Worm (Caenorhabditis elegans) whole organism, dauer: ENCODE measurements around the gene B0513.90.

Source experiments
- unc-62 ChIP-seq: sonication (generic microtip); optimal IDR thresholded peaks from 2 replicates; lab custom pipeline; 2017; ENCODE audit warnings: missing biosample characterization, missing genetic modification reagents, missing genetic modification characterization

The B0513.90 gene

ce11 chrIV:13882573-13882972, 15.7 kb downstream of the B0513.90 start, which contains the start of gene thoc-7:
thoc-7 (plus strand) TSS chrIV:13882734.
- TF ChIP-seq unc-62 (GFP tag; lab: Kevin White, UChicago), result no peak

DNA sequence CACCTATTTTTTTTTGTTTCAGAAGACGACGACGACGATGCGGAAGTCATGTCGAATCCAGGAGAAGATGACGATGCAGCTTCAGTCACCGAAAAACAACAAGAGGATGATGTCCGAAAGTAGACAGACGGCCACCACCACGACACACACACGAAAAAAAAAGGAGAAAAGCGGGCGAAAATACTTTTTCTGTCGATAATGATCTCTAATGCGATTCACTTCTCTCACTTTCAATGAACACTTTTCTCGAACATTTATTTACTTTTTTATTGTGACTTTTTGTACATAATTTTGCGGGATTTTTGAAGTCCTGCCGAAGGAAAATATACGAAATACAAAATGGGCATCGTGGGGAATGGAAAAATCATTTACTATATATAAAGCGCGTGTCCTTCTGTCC, 17.1 kb downstream of the B0513.90 start:
- TF ChIP-seq unc-62 (GFP tag; lab: Kevin White, UChicago), result no peak

DNA sequence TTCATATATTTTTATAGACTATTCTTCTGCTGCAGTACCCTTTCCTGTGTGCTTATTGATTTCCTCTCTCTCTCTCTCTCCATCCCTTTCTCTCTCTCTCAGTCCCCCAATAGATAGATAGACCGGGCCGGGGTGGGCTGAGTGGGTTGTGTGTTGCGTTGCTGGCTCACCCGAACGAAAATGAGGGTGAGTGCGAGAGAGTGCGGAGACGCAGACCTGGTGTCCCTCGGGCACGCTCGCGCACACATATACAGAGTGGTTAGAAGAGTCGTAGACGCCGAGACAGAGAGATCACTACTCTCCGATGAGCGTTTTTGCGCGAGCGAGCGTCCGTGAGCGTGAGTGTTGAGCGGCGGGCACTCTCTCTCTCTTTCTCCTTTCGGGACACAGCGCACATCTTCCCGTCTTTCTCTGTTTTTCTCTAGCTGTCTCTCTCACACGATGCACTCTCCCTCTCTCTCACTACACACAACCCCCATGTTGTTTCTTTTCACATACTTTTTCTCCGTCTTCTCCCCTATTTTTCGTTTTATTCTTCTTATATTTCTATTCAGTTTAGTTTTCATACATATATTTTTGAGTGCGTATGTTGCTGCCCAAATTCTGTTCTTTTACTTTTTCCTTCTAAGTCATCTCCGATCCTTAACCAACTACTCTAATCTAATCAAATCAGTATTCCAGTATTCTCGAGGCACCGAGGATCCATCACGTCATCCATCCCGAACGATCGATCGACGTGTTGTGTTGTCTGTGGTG, 20.7 kb downstream of the B0513.90 start, which contains the start of gene lin-66:
Gene lin-66, plus strand, starts transcription at position 672 of the 756 bp plus-strand sequence.
- TF ChIP-seq unc-62 (GFP tag; lab: Kevin White, UChicago), result no peak

DNA sequence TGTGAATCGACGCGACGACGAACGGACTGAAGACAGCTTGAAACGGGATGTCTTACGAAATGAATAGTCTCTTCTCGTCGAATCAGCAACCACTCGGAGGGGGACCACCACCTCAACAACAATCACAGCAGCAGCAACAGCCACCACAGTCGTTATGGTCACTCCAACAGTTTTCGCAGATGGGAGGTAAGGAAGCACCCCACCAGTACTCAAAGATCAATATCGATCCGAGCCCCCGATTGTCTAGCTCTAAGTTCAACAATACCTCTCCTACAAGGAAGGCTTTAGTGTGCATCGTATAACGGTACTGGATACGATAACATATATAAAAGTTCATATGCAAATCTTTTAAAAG, 21.3 kb downstream of the B0513.90 start:
- TF ChIP-seq unc-62 (GFP tag; lab: Kevin White, UChicago), result no peak

DNA sequence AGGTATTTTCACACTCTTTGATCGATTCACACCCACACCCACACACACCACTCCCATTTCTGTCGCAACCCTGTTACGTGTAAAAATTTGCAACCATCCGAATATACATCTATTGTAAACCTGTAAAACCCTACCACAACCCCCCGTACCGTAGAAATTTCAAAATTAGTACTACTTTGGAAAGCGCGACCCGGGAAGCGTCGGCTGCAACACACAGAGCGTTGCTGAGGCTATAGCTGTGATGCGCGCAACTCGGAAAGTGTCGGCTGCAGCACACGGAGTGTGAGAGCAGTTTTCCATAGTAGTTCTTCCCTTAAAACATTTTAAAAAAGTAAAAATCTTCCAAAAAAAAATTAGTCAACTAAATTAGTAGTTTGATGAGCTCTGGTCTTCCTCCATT, 26.2 kb downstream of the B0513.90 start:
- TF ChIP-seq unc-62 (GFP tag; lab: Kevin White, UChicago), result no peak

- no peak for TF ChIP-seq unc-62 (GFP tag; lab: Kevin White, UChicago)
Observed at ce11 chrIV:13902774-13903173, 35.9 kb downstream of the B0513.90 start, which contains the start of gene Y37A1A.3. Y37A1A.3 (minus strand) TSS chrIV:13902874.

ce11 chrIV:13906369-13906768, 39.5 kb downstream of the B0513.90 start:
- TF ChIP-seq unc-62 (GFP tag; lab: Kevin White, UChicago), result no peak

ce11 chrIV:13910931-13911330, 44.1 kb downstream of the B0513.90 start:
- TF ChIP-seq unc-62 (GFP tag; lab: Kevin White, UChicago), result no peak

ce11 chrIV:13912929-13913328, 46.1 kb downstream of the B0513.90 start, which contains the start of gene Y37A1A.2:
Y37A1A.2 (minus strand) TSS chrIV:13913029.
- no peak for TF ChIP-seq unc-62 (GFP tag; lab: Kevin White, UChicago)
